Worm (Caenorhabditis elegans): ENCODE measurements around the gene F09G8.5.

- no peak for TF ChIP-seq tbx-11 (GFP tag; IDR thresholded peaks at IDR 0.05)
- TF ChIP-seq hmg-4 (GFP tag; optimal IDR thresholded peaks at IDR 0.05): no peak
- no peak for TF ChIP-seq ama-1 (optimal IDR thresholded peaks at IDR 0.05)
- TF ChIP-seq tbx-37 (GFP tag; conservative IDR thresholded peaks at IDR 0.05): no peak
- no peak for TF ChIP-seq ceh-13 (GFP tag; optimal IDR thresholded peaks at IDR 0.05)
- no peak for TF ChIP-seq ceh-36 (tag; optimal IDR thresholded peaks at IDR 0.05)
- no peak for TF ChIP-seq hmbx-1 (tag; optimal IDR thresholded peaks at IDR 0.05)
- TF ChIP-seq tra-4 (tag; optimal IDR thresholded peaks at IDR 0.05): no peak
- no peak for TF ChIP-seq scrt-1 (GFP tag; IDR thresholded peaks at IDR 0.05)
- no peak for TF ChIP-seq flt-1 (GFP tag; IDR thresholded peaks at IDR 0.05)
- no peak for TF ChIP-seq sea-1 (GFP tag; conservative IDR thresholded peaks at IDR 0.05)
- no peak for TF ChIP-seq F13C5.2 (tag; optimal IDR thresholded peaks at IDR 0.05)
- TF ChIP-seq pes-1 (GFP tag; IDR thresholded peaks at IDR 0.05): no peak
- no peak for TF ChIP-seq ets-7 (tag; optimal IDR thresholded peaks at IDR 0.05)
Measured at ce11 chrIII:8305304-8305703, 50.5 kb downstream of the F09G8.5 start.
